Fruit fly (Drosophila melanogaster) whole organism, embryonic: ENCODE data around the gene MICU3.

Experiments used
- C15 ChIP-seq: fragments of 200-800 bp; sonication (Bioruptor generic); IDR thresholded peaks from 3 replicates; pipeline ENCODE4 v1.3.6; 2022; ENCODE audit warnings: missing biosample characterization, missing genetic modification characterization
- CG10431 ChIP-seq: fragments of 200-800 bp; sonication (Bioruptor generic); optimal IDR thresholded peaks from 3 replicates; lab custom pipeline; 2018; ENCODE audit warnings: missing biosample characterization, mild to moderate bottlenecking, missing genetic modification characterization
- CG10959 ChIP-seq: fragments of 200-800 bp; sonication (Bioruptor generic); IDR thresholded peaks from 2 replicates; pipeline ENCODE4 v1.3.6; 2022; ENCODE audit warnings: missing biosample characterization, missing genetic modification characterization
- CG12104 ChIP-seq: fragments of 200-800 bp; sonication (Bioruptor generic); optimal IDR thresholded peaks from 3 replicates; lab custom pipeline; 2016; ENCODE audit warnings: missing biosample characterization, missing genetic modification characterization
- CG12299 ChIP-seq: fragments of 200-800 bp; sonication (Bioruptor generic); optimal IDR thresholded peaks from 2 replicates; lab custom pipeline; 2018; ENCODE audit warnings: missing biosample characterization, mild to moderate bottlenecking, missing genetic modification characterization
- CG13775 ChIP-seq: fragments of 200-800 bp; sonication (Bioruptor generic); optimal IDR thresholded peaks from 3 replicates; lab custom pipeline; 2017; ENCODE audit warnings: missing biosample characterization, mild to moderate bottlenecking, missing genetic modification characterization
- CG15696 ChIP-seq: fragments of 200-800 bp; sonication (Bioruptor generic); optimal IDR thresholded peaks from 2 replicates; lab custom pipeline; 2019; ENCODE audit warnings: missing biosample characterization, mild to moderate bottlenecking, missing genetic modification characterization, moderate library complexity
- CG2678 ChIP-seq: fragments of 200-800 bp; sonication (Bioruptor generic); optimal IDR thresholded peaks from 3 replicates; lab custom pipeline; 2019; ENCODE audit warnings: missing biosample characterization, mild to moderate bottlenecking, missing genetic modification characterization, moderate library complexity
- CG2875 ChIP-seq: fragments of 200-800 bp; sonication (Bioruptor generic); optimal IDR thresholded peaks from 2 replicates; lab custom pipeline; 2017; ENCODE audit warnings: missing biosample characterization, mild to moderate bottlenecking, missing genetic modification characterization, missing genetic modification reagents
- CG3847 ChIP-seq: fragments of 200-800 bp; sonication (Bioruptor generic); IDR thresholded peaks from 2 replicates; pipeline ENCODE4 v1.3.6; 2022; ENCODE audit warnings: missing biosample characterization, missing genetic modification characterization
- CG4820 ChIP-seq: fragments of 200-800 bp; sonication (Bioruptor generic); optimal IDR thresholded peaks from 3 replicates; lab custom pipeline; 2016; ENCODE audit warnings: missing biosample characterization, missing genetic modification characterization
- CG7839 ChIP-seq: fragments of 200-800 bp; sonication (Bioruptor generic); optimal IDR thresholded peaks from 3 replicates; lab custom pipeline; 2018; ENCODE audit warnings: missing biosample characterization, mild to moderate bottlenecking, missing genetic modification characterization, moderate library complexity
- CG8281 ChIP-seq: fragments of 200-800 bp; sonication (Bioruptor generic); optimal IDR thresholded peaks from 2 replicates; lab custom pipeline; 2018; ENCODE audit warnings: missing biosample characterization, mild to moderate bottlenecking, missing genetic modification characterization, moderate library complexity
- CG8388 ChIP-seq: fragments of 200-800 bp; sonication (Bioruptor generic); optimal IDR thresholded peaks from 2 replicates; lab custom pipeline; 2019; ENCODE audit warnings: missing biosample characterization, mild to moderate bottlenecking, missing genetic modification characterization, moderate library complexity
- CG8478 ChIP-seq: fragments of >200 bp; optimal IDR thresholded peaks from 2 replicates; lab custom pipeline; 2018
- CG9932 ChIP-seq: fragments of 200-800 bp; sonication (Bioruptor generic); IDR thresholded peaks from 2 replicates; pipeline ENCODE4 v1.3.6; 2022; ENCODE audit warnings: missing biosample characterization, missing genetic modification characterization
- Camta ChIP-seq: fragments of 200-800 bp; sonication (Bioruptor generic); optimal IDR thresholded peaks from 2 replicates; lab custom pipeline; 2016; ENCODE audit warnings: missing biosample characterization, missing genetic modification characterization
- Dll ChIP-seq: fragments of 200-800 bp; sonication (Bioruptor generic); IDR thresholded peaks from 4 replicates; pipeline ENCODE4 v1.3.6; 2022; ENCODE audit warnings: missing biosample characterization, missing genetic modification characterization; ENCODE audit not compliant: partially characterized antibody
- Doc3 ChIP-seq: fragments of 200-800 bp; sonication (Bioruptor generic); IDR thresholded peaks from 3 replicates; pipeline ENCODE4 v1.3.6; 2022; ENCODE audit warnings: missing biosample characterization, missing genetic modification characterization; ENCODE audit not compliant: partially characterized antibody
- Elba2 ChIP-seq: fragments of 200-800 bp; sonication (Bioruptor generic); optimal IDR thresholded peaks from 3 replicates; lab custom pipeline; 2016; ENCODE audit warnings: missing biosample characterization, missing genetic modification characterization
- GATAe ChIP-seq: fragments of 200-800 bp; sonication (Bioruptor generic); conservative IDR thresholded peaks from 2 replicates; pipeline ENCODE4 v1.3.6; 2022; ENCODE audit warnings: missing biosample characterization, missing genetic modification characterization
- HLHmδ ChIP-seq: fragments of 200-800 bp; sonication (Bioruptor generic); optimal IDR thresholded peaks from 2 replicates; lab custom pipeline; 2018; ENCODE audit warnings: missing biosample characterization, mild to moderate bottlenecking, missing genetic modification characterization, moderate library complexity
- HmgZ ChIP-seq: fragments of 200-800 bp; sonication (Bioruptor generic); optimal IDR thresholded peaks from 2 replicates; lab custom pipeline; 2018; ENCODE audit warnings: missing biosample characterization, mild to moderate bottlenecking, missing genetic modification characterization
- Hr39 ChIP-seq: fragments of >200 bp; optimal IDR thresholded peaks from 2 replicates; lab custom pipeline; 2017
- Hr51 ChIP-seq, 2 experiments: fragments of 200-800 bp; sonication (Bioruptor generic); optimal IDR thresholded peaks; 2 replicates in 1 of 2; 3 replicates in 1 of 2; lab custom pipeline; 2016 to 2018; ENCODE audit warnings: missing biosample characterization in 2 of 2, missing genetic modification characterization in 2 of 2, mild to moderate bottlenecking in 1 of 2, moderate library complexity in 1 of 2
- Med ChIP-seq: fragments of 200-800 bp; sonication (Bioruptor generic); peaks from one replicate; lab custom pipeline; 2016; ENCODE audit warnings: missing biosample characterization, missing genetic modification characterization, mild to moderate bottlenecking, inconsistent platforms, moderate library complexity
- Myb ChIP-seq: fragments of 200-800 bp; sonication (Bioruptor generic); optimal IDR thresholded peaks from 2 replicates; lab custom pipeline; 2016; ENCODE audit warnings: missing biosample characterization, missing genetic modification characterization
- NC2β ChIP-seq: fragments of 200-800 bp; sonication (Bioruptor generic); optimal IDR thresholded peaks from 2 replicates; lab custom pipeline; 2016; ENCODE audit warnings: missing biosample characterization, missing genetic modification characterization
- Scr ChIP-seq: fragments of 200-800 bp; sonication (Bioruptor generic); IDR thresholded peaks from 2 replicates; pipeline ENCODE4 v1.3.6; 2022; ENCODE audit warnings: missing biosample characterization, missing genetic modification characterization; ENCODE audit not compliant: partially characterized antibody
- Sin3A ChIP-seq: fragments of >200 bp; optimal IDR thresholded peaks from 2 replicates; lab custom pipeline; 2018
- Sox100B ChIP-seq: fragments of 200-800 bp; sonication (Bioruptor generic); optimal IDR thresholded peaks from 3 replicates; lab custom pipeline; 2018; ENCODE audit warnings: missing biosample characterization, mild to moderate bottlenecking, missing genetic modification characterization
- Sox102F ChIP-seq: fragments of 200-800 bp; sonication (Bioruptor generic); optimal IDR thresholded peaks from 2 replicates; lab custom pipeline; 2018; ENCODE audit warnings: missing biosample characterization, mild to moderate bottlenecking, missing genetic modification characterization, moderate library complexity
- Trl ChIP-seq, 3 experiments: fragments of >200 bp in 2 of 3; fragments of 200-800 bp in 1 of 3; sonication (Bioruptor generic) in 1 of 3; optimal IDR thresholded peaks; 2 replicates in 1 of 3; 3 replicates in 2 of 3; lab custom pipeline; 2016 to 2017; ENCODE audit warnings: missing biosample characterization in 1 of 3, missing genetic modification characterization in 1 of 3
- Vsx1 ChIP-seq: fragments of 200-800 bp; sonication (Bioruptor generic); optimal IDR thresholded peaks from 2 replicates; lab custom pipeline; 2017; ENCODE audit warnings: missing biosample characterization, mild to moderate bottlenecking, missing genetic modification characterization, missing genetic modification reagents
- YL-1 ChIP-seq: fragments of 200-800 bp; sonication (Bioruptor generic); optimal IDR thresholded peaks from 3 replicates; lab custom pipeline; 2017; ENCODE audit warnings: missing biosample characterization, mild to moderate bottlenecking, missing genetic modification characterization
- br ChIP-seq: fragments of >200 bp; optimal IDR thresholded peaks from 2 replicates; lab custom pipeline; 2017
- chif ChIP-seq, 2 experiments: fragments of 200-800 bp; sonication (Bioruptor generic); optimal IDR thresholded peaks; 3 replicates each; lab custom pipeline; 2016; ENCODE audit warnings: missing biosample characterization in 2 of 2, missing genetic modification characterization in 2 of 2
- ci ChIP-seq: fragments of 200-800 bp; sonication (Bioruptor generic); IDR thresholded peaks from 3 replicates; pipeline ENCODE4 v1.3.6; 2022; ENCODE audit warnings: missing biosample characterization, missing genetic modification characterization
- fd64A ChIP-seq: fragments of 200-800 bp; sonication (Bioruptor generic); optimal IDR thresholded peaks from 3 replicates; lab custom pipeline; 2018; ENCODE audit warnings: missing biosample characterization, mild to moderate bottlenecking, missing genetic modification characterization
- ftz-f1 ChIP-seq: fragments of 200-800 bp; sonication (Bioruptor generic); optimal IDR thresholded peaks from 2 replicates; lab custom pipeline; 2016; ENCODE audit warnings: missing biosample characterization, missing genetic modification characterization
- gcm2 ChIP-seq: fragments of 200-800 bp; sonication (Bioruptor generic); optimal IDR thresholded peaks from 2 replicates; lab custom pipeline; 2016; ENCODE audit warnings: missing biosample characterization, missing genetic modification characterization
- hbn ChIP-seq: fragments of 200-800 bp; sonication (Bioruptor generic); IDR thresholded peaks from 2 replicates; pipeline ENCODE4 v1.3.6; 2022; ENCODE audit warnings: missing biosample characterization, missing genetic modification characterization; ENCODE audit not compliant: partially characterized antibody
- pb ChIP-seq: fragments of 200-800 bp; sonication (Bioruptor generic); optimal IDR thresholded peaks from 3 replicates; lab custom pipeline; 2016; ENCODE audit warnings: missing biosample characterization, missing genetic modification characterization
- pnt ChIP-seq: fragments of 200-800 bp; sonication (Bioruptor generic); optimal IDR thresholded peaks from 3 replicates; lab custom pipeline; 2016; ENCODE audit warnings: missing biosample characterization, missing genetic modification characterization
- pum ChIP-seq: fragments of 200-800 bp; sonication (Bioruptor generic); optimal IDR thresholded peaks from 2 replicates; lab custom pipeline; 2016; ENCODE audit warnings: missing biosample characterization, missing genetic modification characterization
- repo ChIP-seq: fragments of 200-800 bp; sonication (Bioruptor generic); optimal IDR thresholded peaks from 2 replicates; lab custom pipeline; 2016; ENCODE audit warnings: missing biosample characterization, missing genetic modification characterization
- stwl ChIP-seq: fragments of 200-800 bp; sonication (Bioruptor generic); optimal IDR thresholded peaks from 3 replicates; lab custom pipeline; 2018; ENCODE audit warnings: missing biosample characterization, mild to moderate bottlenecking, missing genetic modification characterization, moderate library complexity
- tio ChIP-seq: fragments of 200-800 bp; sonication (Bioruptor generic); optimal IDR thresholded peaks from 2 replicates; lab custom pipeline; 2017; ENCODE audit warnings: missing biosample characterization, missing genetic modification characterization, inconsistent platforms
- twi ChIP-seq: fragments of 200-800 bp; optimal IDR thresholded peaks from 2 replicates; lab custom pipeline; 2019; ENCODE audit warnings: missing biosample characterization, mild to moderate bottlenecking, missing genetic modification characterization, moderate library complexity
- zf30C ChIP-seq: fragments of 200-800 bp; sonication (Bioruptor generic); optimal IDR thresholded peaks from 3 replicates; lab custom pipeline; 2018; ENCODE audit warnings: missing biosample characterization, mild to moderate bottlenecking, missing genetic modification characterization

The MICU3 gene

dm6 chr3R:19902926-19903739 lies 56.0 kb downstream of the MICU3 start, which contains the start of gene ClpX (continued):
- no peak for TF ChIP-seq CG13775
- peak; percentile 70 for TF ChIP-seq hbn (GFP tag; lab: Robert Waterston, UW)
- no peak for TF ChIP-seq CG10431
- no peak for TF ChIP-seq Hr39 (lab: Kevin White, UChicago)
- no peak for TF ChIP-seq CG8478 (lab: Kevin White, UChicago)
- TF ChIP-seq NC2β (GFP tag; lab: Kevin White, UChicago): no peak
- no peak for TF ChIP-seq Myb (GFP tag; lab: Kevin White, UChicago)
- no peak for TF ChIP-seq br (lab: Kevin White, UChicago)
- no peak for TF ChIP-seq pnt (GFP tag; lab: Kevin White, UChicago)
- peak; percentile 75 for TF ChIP-seq Dll (GFP tag; lab: Robert Waterston, UW)
- TF ChIP-seq CG7839 (tag; lab: Kevin White, UChicago): peak; percentile 8
- TF ChIP-seq Camta (GFP tag; lab: Kevin White, UChicago): no peak
- TF ChIP-seq GATAe (GFP tag; lab: Robert Waterston, UW): no peak
- TF ChIP-seq Med (GFP tag; lab: Kevin White, UChicago): peak; percentile 81
- TF ChIP-seq CG2875 (GFP tag; lab: Kevin White, UChicago): no peak
- TF ChIP-seq repo (GFP tag; lab: Kevin White, UChicago): no peak
- no peak for TF ChIP-seq ftz-f1 (GFP tag; lab: Kevin White, UChicago)
- TF ChIP-seq ci (GFP tag; lab: Robert Waterston, UW): no peak
- TF ChIP-seq YL-1 (GFP tag; lab: Kevin White, UChicago): peak; percentile 65
- no peak for TF ChIP-seq CG12299
- TF ChIP-seq gcm2 (GFP tag; lab: Kevin White, UChicago): no peak
- TF ChIP-seq stwl (tag; lab: Kevin White, UChicago): peak; percentile 68
- TF ChIP-seq HmgZ (tag; lab: Kevin White, UChicago): peak; percentile 77
- no peak for TF ChIP-seq tio (GFP tag; lab: Kevin White, UChicago)
- TF ChIP-seq Sox100B (GFP tag; lab: Kevin White, UChicago): no peak
- TF ChIP-seq zf30C (GFP tag; lab: Kevin White, UChicago): no peak
- no peak for TF ChIP-seq CG8388 (GFP tag; lab: Kevin White, UChicago)
- no peak for TF ChIP-seq Vsx1
- TF ChIP-seq HLHmδ (GFP tag; lab: Kevin White, UChicago): peak; percentile 29
- peak; percentile 61; the same call in 2 of the 3 replicates for TF ChIP-seq Doc3
- no peak for TF ChIP-seq chif (GFP tag; optimal IDR thresholded peaks at IDR 0.05; lab: Kevin White, UChicago)
- TF ChIP-seq CG15696: no peak
- no peak for TF ChIP-seq fd64A (GFP tag; lab: Kevin White, UChicago)
- TF ChIP-seq twi (tag; lab: Kevin White, UChicago): no peak
- no peak for TF ChIP-seq C15 (GFP tag; lab: Robert Waterston, UW)
- peak; percentile 69 for TF ChIP-seq Scr (GFP tag; lab: Robert Waterston, UW)
- no peak for TF ChIP-seq CG4820 (GFP tag; lab: Kevin White, UChicago)
- no peak for TF ChIP-seq CG10959 (GFP tag; lab: Robert Waterston, UW)
- TF ChIP-seq CG3847: no peak
- TF ChIP-seq Trl (optimal IDR thresholded peaks at IDR 0.05; lab: Kevin White, UChicago): no peak
- TF ChIP-seq Trl (GFP tag; optimal IDR thresholded peaks at IDR 0.05; lab: Kevin White, UChicago): no peak
- no peak for TF ChIP-seq CG12104
- no peak for TF ChIP-seq pum
- TF ChIP-seq Hr51 (GFP tag; optimal IDR thresholded peaks at IDR 0.05; lab: Kevin White, UChicago): peak in 1 of 2 experiments; percentile 27
- peak; percentile 35 for TF ChIP-seq Sin3A (lab: Kevin White, UChicago)
- no peak for TF ChIP-seq pb (GFP tag; lab: Kevin White, UChicago)
- no peak for TF ChIP-seq CG2678 (tag; lab: Kevin White, UChicago)
- TF ChIP-seq Elba2 (GFP tag; lab: Kevin White, UChicago): no peak
- TF ChIP-seq Sox102F: no peak
- no peak for TF ChIP-seq CG8281 (tag; lab: Kevin White, UChicago)
- no peak for TF ChIP-seq CG9932 (GFP tag; lab: Robert Waterston, UW)
